Worm (Caenorhabditis elegans) whole organism, L4 larva: ENCODE data around the gene T14B4.9.

Experiments
- F26F4.8 ChIP-seq: fragments of 200-800 bp; sonication (Bioruptor generic); conservative IDR thresholded peaks from 2 replicates; pipeline ENCODE4 v1.3.6; 2022; ENCODE audit warnings: missing genetic modification characterization, missing compliant biosample characterization
- F44E2.7 ChIP-seq: fragments of 200-800 bp; sonication (Bioruptor generic); IDR thresholded peaks from 2 replicates; pipeline ENCODE4 v2.1.2; 2022; ENCODE audit warnings: missing genetic modification characterization, missing compliant biosample characterization
- F49E8.2 ChIP-seq: sonication (generic microtip); optimal IDR thresholded peaks from 2 replicates; lab custom pipeline; 2016; ENCODE audit warnings: missing compliant biosample characterization, mild to moderate bottlenecking, missing genetic modification characterization, borderline replicate concordance
- R02D3.7 ChIP-seq: fragments of 150-350 bp; sonication (generic microtip); optimal IDR thresholded peaks from 3 replicates; lab custom pipeline; 2014; ENCODE audit warnings: missing biosample characterization, missing genetic modification characterization
- T20F7.1 ChIP-seq: fragments of 200-800 bp; sonication (Bioruptor generic); optimal IDR thresholded peaks from 2 replicates; lab custom pipeline; 2018; ENCODE audit warnings: mild to moderate bottlenecking, missing genetic modification characterization, missing compliant biosample characterization
- Y75B8A.6 ChIP-seq: fragments of 200-800 bp; sonication (Bioruptor generic); IDR thresholded peaks from 2 replicates; pipeline ENCODE4 v1.3.6; 2022; ENCODE audit warnings: missing genetic modification reagents, missing genetic modification characterization, missing compliant biosample characterization
- ZK337.2 ChIP-seq: fragments of 200-800 bp; sonication (Bioruptor generic); IDR thresholded peaks from 2 replicates; pipeline ENCODE4 v1.3.6; 2022; ENCODE audit warnings: missing genetic modification reagents, missing genetic modification characterization, missing compliant biosample characterization
- aha-1 ChIP-seq: fragments of 150-350 bp; peaks from one replicate; lab custom pipeline; 2014; ENCODE audit warnings: missing biosample characterization, missing genetic modification characterization
- arid-1 ChIP-seq: fragments of 200-800 bp; sonication (Bioruptor generic); conservative IDR thresholded peaks from 2 replicates; pipeline ENCODE4 v1.3.6; 2022; ENCODE audit warnings: missing genetic modification reagents, missing genetic modification characterization, missing compliant biosample characterization
- ceh-44 ChIP-seq: fragments of 200-800 bp; sonication (Bioruptor generic); IDR thresholded peaks from 2 replicates; pipeline ENCODE4 v1.3.6; 2022; ENCODE audit warnings: missing genetic modification reagents, missing genetic modification characterization, missing compliant biosample characterization
- ceh-82 ChIP-seq: sonication (generic microtip); optimal IDR thresholded peaks from 2 replicates; lab custom pipeline; 2017; ENCODE audit warnings: missing biosample characterization, missing genetic modification characterization
- daf-16 ChIP-seq, 3 experiments: sonication (generic microtip); optimal IDR thresholded peaks; 2 replicates each; lab custom pipeline; 2016 to 2017; ENCODE audit warnings: missing genetic modification characterization in 3 of 3, missing genetic modification reagents in 3 of 3, mild to moderate bottlenecking in 2 of 3, missing compliant biosample characterization in 2 of 3, missing biosample characterization in 1 of 3, moderate library complexity in 1 of 3
- dpl-1 ChIP-seq: fragments of 150-350 bp; optimal IDR thresholded peaks from 2 replicates; lab custom pipeline; 2014; ENCODE audit warnings: missing biosample characterization, missing genetic modification reagents, missing genetic modification characterization
- dve-1 ChIP-seq: sonication (generic microtip); optimal IDR thresholded peaks from 2 replicates; lab custom pipeline; 2017; ENCODE audit warnings: antibody characterized with exemption, mild to moderate bottlenecking, missing genetic modification characterization, missing compliant biosample characterization; ENCODE audit not compliant: insufficient read depth
- hif-1 ChIP-seq, 2 experiments: sonication (generic microtip); optimal IDR thresholded peaks; 2 replicates each; lab custom pipeline; 2016 to 2017; ENCODE audit warnings: missing compliant biosample characterization in 2 of 2, missing genetic modification characterization in 2 of 2, missing genetic modification reagents in 2 of 2, missing genotype in 2 of 2, mild to moderate bottlenecking in 1 of 2
- hlh-11 ChIP-seq: fragments of 200-800 bp; sonication (Bioruptor generic); optimal IDR thresholded peaks from 2 replicates; lab custom pipeline; 2018; ENCODE audit warnings: mild to moderate bottlenecking, missing genetic modification characterization, missing compliant biosample characterization
- hlh-30 ChIP-seq: sonication (generic microtip); optimal IDR thresholded peaks from 2 replicates; lab custom pipeline; 2017; ENCODE audit warnings: antibody characterized with exemption, mild to moderate bottlenecking, missing genetic modification characterization, missing compliant biosample characterization; ENCODE audit not compliant: insufficient read depth
- hmg-1.1 ChIP-seq: fragments of 200-800 bp; sonication (Bioruptor generic); IDR thresholded peaks from 2 replicates; pipeline ENCODE4 v1.3.6; 2022; ENCODE audit warnings: missing genetic modification reagents, missing genetic modification characterization, missing compliant biosample characterization
- lim-7 ChIP-seq: fragments of 200-800 bp; sonication (Bioruptor generic); IDR thresholded peaks from 2 replicates; pipeline ENCODE4 v1.3.6; 2022; ENCODE audit warnings: missing genetic modification characterization, missing compliant biosample characterization
- lin-38 ChIP-seq: fragments of 200-800 bp; sonication (Bioruptor generic); IDR thresholded peaks from 2 replicates; pipeline ENCODE4 v1.3.6; 2022; ENCODE audit warnings: missing genetic modification reagents, missing genetic modification characterization, missing compliant biosample characterization
- lsy-2 ChIP-seq, 2 experiments: fragments of 150-350 bp in 1 of 2; sonication (generic microtip) in 1 of 2; optimal IDR thresholded peaks; 2 replicates each; lab custom pipeline; 2014 to 2017; ENCODE audit warnings: missing biosample characterization in 2 of 2, missing genetic modification characterization in 2 of 2
- madf-5 ChIP-seq, 2 experiments: fragments of 200-800 bp; sonication (Bioruptor generic); IDR thresholded peaks; 2 replicates each; pipeline ENCODE4 v1.3.6; 2022; ENCODE audit warnings: missing compliant biosample characterization in 2 of 2, missing genetic modification characterization in 2 of 2
- mdl-1 ChIP-seq, 2 experiments: fragments of 150-350 bp in 1 of 2; sonication (generic microtip) in 1 of 2; optimal IDR thresholded peaks; 2 replicates each; lab custom pipeline; 2014 to 2017; ENCODE audit warnings: missing biosample characterization in 2 of 2, missing genetic modification characterization in 2 of 2
- mep-1 ChIP-seq: fragments of 150-350 bp; sonication (generic microtip); optimal IDR thresholded peaks from 3 replicates; lab custom pipeline; 2014; ENCODE audit warnings: missing biosample characterization, missing genetic modification characterization
- mes-2 ChIP-seq: sonication (generic microtip); optimal IDR thresholded peaks from 2 replicates; lab custom pipeline; 2016; ENCODE audit warnings: missing genotype, mild to moderate bottlenecking, missing genetic modification characterization, missing compliant biosample characterization; ENCODE audit not compliant: poor library complexity, severe bottlenecking
- nhr-11 ChIP-seq: fragments of 150-350 bp; optimal IDR thresholded peaks from 2 replicates; lab custom pipeline; 2014; ENCODE audit warnings: missing biosample characterization, missing genetic modification characterization
- nhr-237 ChIP-seq: sonication (generic microtip); optimal IDR thresholded peaks from 2 replicates; lab custom pipeline; 2017; ENCODE audit warnings: missing biosample characterization, missing genetic modification characterization
- nhr-28 ChIP-seq: fragments of 150-350 bp; optimal IDR thresholded peaks from 2 replicates; lab custom pipeline; 2014; ENCODE audit warnings: missing biosample characterization, missing genetic modification characterization
- nhr-48 ChIP-seq: sonication (generic microtip); optimal IDR thresholded peaks from 2 replicates; lab custom pipeline; 2016; ENCODE audit warnings: mild to moderate bottlenecking, missing genetic modification characterization, missing compliant biosample characterization
- nhr-6 ChIP-seq: fragments of 150-350 bp; optimal IDR thresholded peaks from 2 replicates; lab custom pipeline; 2014; ENCODE audit warnings: missing biosample characterization, missing genetic modification characterization
- rbr-2 ChIP-seq: sonication (generic microtip); optimal IDR thresholded peaks from 2 replicates; lab custom pipeline; 2016; ENCODE audit warnings: missing genotype, missing genetic modification characterization, missing compliant biosample characterization
- spr-1 ChIP-seq: sonication (generic microtip); optimal IDR thresholded peaks from 2 replicates; lab custom pipeline; 2016; ENCODE audit warnings: mild to moderate bottlenecking, missing genetic modification characterization, missing compliant biosample characterization
- unc-130 ChIP-seq: sonication (generic microtip); optimal IDR thresholded peaks from 2 replicates; lab custom pipeline; 2016; ENCODE audit warnings: missing genetic modification reagents, missing genetic modification characterization, missing compliant biosample characterization
- vab-7 ChIP-seq: fragments of 200-800 bp; sonication (Bioruptor generic); IDR thresholded peaks from 2 replicates; pipeline ENCODE4 v1.3.6; 2022; ENCODE audit warnings: missing genetic modification reagents, missing genetic modification characterization, missing compliant biosample characterization
- zag-1 ChIP-seq: fragments of 150-350 bp; optimal IDR thresholded peaks from 2 replicates; lab custom pipeline; 2014; ENCODE audit warnings: missing biosample characterization, missing genetic modification characterization

The T14B4.9 gene

ce11 chrII:6779104-6779503, 45.5 kb upstream of the T14B4.9 start, which contains the start of gene T13C2.7:
TSS of gene T13C2.7 (plus strand) at chrII:6779404.
- TF ChIP-seq nhr-237 (tag; lab: Kevin White, UChicago) (no peak), vab-7 (GFP tag; lab: Robert Waterston, UW) (no peak), zag-1 (tag; lab: Kevin White, UChicago) (no peak), unc-130 (GFP tag; lab: Kevin White, UChicago) (no peak), ZK337.2 (GFP tag; lab: Robert Waterston, UW) (no peak), F44E2.7 (GFP tag; lab: Robert Waterston, UW) (no peak), Y75B8A.6 (GFP tag; lab: Robert Waterston, UW) (no peak), T20F7.1 (GFP tag; lab: Kevin White, UChicago) (no peak), nhr-11 (tag; lab: Kevin White, UChicago) (no peak), ceh-82 (tag; lab: Kevin White, UChicago) (no peak), nhr-6 (tag; lab: Kevin White, UChicago) (no peak), F26F4.8 (GFP tag; lab: Robert Waterston, UW) (no peak), lsy-2 (tag; optimal IDR thresholded peaks at IDR 0.05; lab: Kevin White, UChicago) (no peak), nhr-28 (tag; lab: Kevin White, UChicago) (no peak)
- TF ChIP-seq, all 104 proteins: peak for 0

ce11 chrII:6776418-6777034, 42.9 kb upstream of the T14B4.9 start, which contains the start of gene ssup-72:
TSS of gene ssup-72 (plus strand) at chrII:6776598.
- TF ChIP-seq hif-1 (tag; optimal IDR thresholded peaks at IDR 0.05; lab: Kevin White, UChicago), result peak in 1 of 2 experiments; percentile 77
- TF ChIP-seq T20F7.1 (GFP tag; lab: Kevin White, UChicago), result peak; percentile 60
- no peak for TF ChIP-seq lim-7 (GFP tag; lab: Robert Waterston, UW)
- peak in 1 of 2 experiments; percentile 32 for TF ChIP-seq mdl-1 (tag; optimal IDR thresholded peaks at IDR 0.05; lab: Kevin White, UChicago)
- peak; percentile 39 for TF ChIP-seq dve-1 (tag; lab: Kevin White, UChicago)
- TF ChIP-seq nhr-28 (tag; lab: Kevin White, UChicago), result peak; percentile 2
- peak in 1 of 2 experiments; percentile 84 for TF ChIP-seq lsy-2 (tag; optimal IDR thresholded peaks at IDR 0.05; lab: Kevin White, UChicago)
- peak; percentile 75 for TF ChIP-seq unc-130 (GFP tag; lab: Kevin White, UChicago)
- TF ChIP-seq R02D3.7 (tag; lab: Kevin White, UChicago), result no peak
- peak; percentile 6 for TF ChIP-seq hlh-11 (tag; lab: Kevin White, UChicago)
- peak; percentile 42 for TF ChIP-seq spr-1 (tag; lab: Kevin White, UChicago)
- peak; percentile 51 for TF ChIP-seq hlh-30 (tag; lab: Kevin White, UChicago)
- TF ChIP-seq hmg-1.1, result 0 out of 2 replicates have a peak, but pooled peaks have one; percentile 34
- TF ChIP-seq ceh-44 (GFP tag; lab: Robert Waterston, UW), result 0 out of 2 replicates have a peak, but pooled peaks have one; percentile 12
- peak; percentile 88 for TF ChIP-seq dpl-1 (GFP tag; lab: Kevin White, UChicago)
- TF ChIP-seq lin-38 (GFP tag; lab: Robert Waterston, UW), result no peak
- peak; percentile 49 for TF ChIP-seq rbr-2
- peak; percentile 5 for TF ChIP-seq aha-1
- no peak for TF ChIP-seq arid-1 (GFP tag; lab: Robert Waterston, UW)
- peak; percentile 65 for TF ChIP-seq mep-1 (tag; lab: Kevin White, UChicago)
- TF ChIP-seq mes-2 (tag; lab: Kevin White, UChicago), result peak; percentile 98
- peak; percentile 36 for TF ChIP-seq nhr-48 (tag; lab: Kevin White, UChicago)
- no peak for TF ChIP-seq daf-16 (GFP tag; optimal IDR thresholded peaks at IDR 0.05; lab: Kevin White, UChicago)
- TF ChIP-seq daf-16 (tag; optimal IDR thresholded peaks at IDR 0.05; lab: Kevin White, UChicago), result peak; percentile 32
- no peak for TF ChIP-seq madf-5 (GFP tag; IDR thresholded peaks at IDR 0.05; lab: Robert Waterston, UW)
- no peak for TF ChIP-seq F26F4.8 (GFP tag; lab: Robert Waterston, UW)
- peak; percentile 43; the same call in 1 of the 2 replicates for TF ChIP-seq ZK337.2 (GFP tag; lab: Robert Waterston, UW)
- peak; percentile 60 for TF ChIP-seq F49E8.2 (tag; lab: Kevin White, UChicago)
